Worm (Caenorhabditis elegans) whole organism, L3 larva: ENCODE measurements around the gene K04A8.20.

Source experiments
- aly-2 ChIP-seq: fragments of 150-350 bp; optimal IDR thresholded peaks from 2 replicates; lab custom pipeline; 2014; ENCODE audit warnings: missing biosample characterization, missing genetic modification characterization
- nhr-11 ChIP-seq: fragments of 150-350 bp; optimal IDR thresholded peaks from 2 replicates; lab custom pipeline; 2014; ENCODE audit warnings: missing biosample characterization, missing genetic modification characterization
- nhr-12 ChIP-seq: fragments of 150-350 bp; optimal IDR thresholded peaks from 2 replicates; lab custom pipeline; 2014; ENCODE audit warnings: missing biosample characterization, missing genetic modification characterization
- sea-2 ChIP-seq: fragments of 150-350 bp; sonication (generic microtip); optimal IDR thresholded peaks from 4 replicates; lab custom pipeline; 2014; ENCODE audit warnings: missing biosample characterization, missing genetic modification reagents, missing genetic modification characterization
- unc-39 ChIP-seq: sonication (generic microtip); optimal IDR thresholded peaks from 4 replicates; lab custom pipeline; 2017; ENCODE audit warnings: missing biosample characterization, missing genetic modification characterization
- unc-62 ChIP-seq: fragments of 150-350 bp; sonication (generic microtip); optimal IDR thresholded peaks from 4 replicates; lab custom pipeline; 2014; ENCODE audit warnings: missing biosample characterization, missing genetic modification reagents, missing genetic modification characterization
- ztf-11 ChIP-seq: fragments of 150-350 bp; optimal IDR thresholded peaks from 2 replicates; lab custom pipeline; 2014; ENCODE audit warnings: missing biosample characterization, missing genetic modification characterization

DNA sequence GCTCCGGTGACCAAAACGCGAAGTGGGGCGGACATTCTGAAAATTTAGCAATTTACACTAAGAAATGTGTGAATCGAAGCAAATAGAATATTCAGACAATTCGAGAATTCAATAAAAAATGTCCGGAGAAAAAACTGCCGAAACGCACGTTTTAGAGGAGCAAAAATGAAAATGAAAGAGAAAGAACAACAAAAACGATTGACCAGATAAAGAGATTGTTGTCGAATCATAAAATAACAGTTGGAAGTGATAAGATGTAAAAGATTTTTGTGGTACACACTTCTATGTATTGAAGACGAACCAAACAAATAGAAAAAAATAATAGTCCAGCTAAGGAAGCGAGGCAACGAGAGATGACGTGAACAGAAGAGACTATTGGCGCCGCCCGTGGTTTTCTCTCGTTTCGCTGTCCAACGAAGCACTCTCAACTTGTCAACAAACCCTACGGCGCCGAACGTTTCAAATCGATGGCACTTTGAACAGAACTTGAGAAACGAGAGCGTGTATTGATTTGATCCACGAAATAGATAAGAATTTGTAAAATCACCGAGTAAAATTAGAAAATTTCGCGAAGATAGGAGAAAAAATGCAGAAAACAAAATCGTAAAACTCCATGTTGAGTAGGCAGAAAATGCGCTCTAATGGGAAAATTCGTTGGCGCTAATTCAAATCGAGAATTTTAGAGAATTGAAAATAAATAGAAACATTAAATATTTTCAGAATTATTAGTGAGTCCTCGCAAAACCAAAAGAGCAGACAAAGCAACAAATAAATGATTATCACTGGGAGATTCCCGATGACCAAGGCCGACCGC, 32.5 kb upstream of the K04A8.20 start, which contains the start of gene mdh-1:
- TF ChIP-seq nhr-12 (tag; lab: Kevin White, UChicago) (no peak), unc-39 (tag; lab: Kevin White, UChicago) (no peak), ztf-11 (tag; lab: Kevin White, UChicago) (no peak), unc-62 (GFP tag; lab: Kevin White, UChicago) (no peak), sea-2 (GFP tag; lab: Kevin White, UChicago) (no peak), nhr-11 (tag; lab: Kevin White, UChicago) (no peak), aly-2 (tag; lab: Kevin White, UChicago) (no peak)
